Fruit fly (Drosophila melanogaster): ENCODE measurements around the gene CG15812.

CG15812 gene

DNA sequence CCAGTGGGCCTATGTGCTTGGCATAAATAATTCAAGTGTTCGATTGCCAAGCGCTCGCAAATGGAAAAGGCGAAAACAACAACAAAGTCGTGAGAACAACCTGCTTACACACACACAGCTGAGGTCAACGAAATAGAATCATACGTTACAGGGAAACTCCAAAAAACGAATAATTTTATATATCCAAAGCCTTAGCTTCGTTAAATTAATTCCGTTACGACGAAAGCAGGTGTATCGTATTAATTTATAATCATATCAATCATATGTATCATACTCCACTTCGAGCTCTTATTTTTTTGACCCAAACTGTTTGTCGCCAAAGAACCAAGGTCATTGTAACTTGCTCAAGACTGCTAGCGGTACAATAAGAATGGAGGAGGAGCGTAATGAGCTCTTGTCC lies 19.7 kb downstream of the CG15812 start (continued):
- TF ChIP-seq CG7987 (GFP tag; optimal IDR thresholded peaks at IDR 0.05), result peak; percentile 78
- TF ChIP-seq ase (GFP tag; IDR thresholded peaks at IDR 0.05), result peak; percentile 82
- peak; percentile 74 for TF ChIP-seq CG4360 (GFP tag; IDR thresholded peaks at IDR 0.05)
- peak; percentile 82 for TF ChIP-seq Taf1 (GFP tag; IDR thresholded peaks at IDR 0.05)
- TF ChIP-seq CG9817 (tag; optimal IDR thresholded peaks at IDR 0.05), result peak; percentile 76
- TF ChIP-seq CG18262 (tag; optimal IDR thresholded peaks at IDR 0.05), result peak; percentile 89
- TF ChIP-seq scrt (GFP tag; optimal IDR thresholded peaks at IDR 0.05), result no peak
- TF ChIP-seq CG12155 (GFP tag; optimal IDR thresholded peaks at IDR 0.05), result peak; percentile 76
- TF ChIP-seq ac (GFP tag; optimal IDR thresholded peaks at IDR 0.05), result peak; percentile 26
- TF ChIP-seq fu2 (GFP tag; optimal IDR thresholded peaks at IDR 0.05), result peak; percentile 43
- peak; percentile 77 for TF ChIP-seq CG1602 (GFP tag; optimal IDR thresholded peaks at IDR 0.05)
- peak; percentile 91 for TF ChIP-seq CG15269 (tag; optimal IDR thresholded peaks at IDR 0.05)

- TF ChIP-seq ewg (GFP tag; optimal IDR thresholded peaks at IDR 0.05), result no peak
- no peak for TF ChIP-seq CG7271 (tag; optimal IDR thresholded peaks at IDR 0.05)
- no peak for TF ChIP-seq amos (GFP tag; IDR thresholded peaks at IDR 0.05; ENCODE audit: partially characterized antibody)
- TF ChIP-seq CG15601 (tag; optimal IDR thresholded peaks at IDR 0.05), result no peak
- no peak for TF ChIP-seq Oaz (GFP tag; IDR thresholded peaks at IDR 0.05)
- no peak for TF ChIP-seq slbo (GFP tag; IDR thresholded peaks at IDR 0.05)
- no peak for TF ChIP-seq oc (tag; optimal IDR thresholded peaks at IDR 0.05)
- TF ChIP-seq tgo (GFP tag; IDR thresholded peaks at IDR 0.05), result no peak
- TF ChIP-seq CG14441 (GFP tag; IDR thresholded peaks at IDR 0.05), result no peak
- TF ChIP-seq toy (GFP tag; IDR thresholded peaks at IDR 0.05), result no peak
- TF ChIP-seq CG18619 (GFP tag; optimal IDR thresholded peaks at IDR 0.05), result no peak
- TF ChIP-seq ase (GFP tag; IDR thresholded peaks at IDR 0.05), result no peak
- TF ChIP-seq CG10321 (GFP tag; IDR thresholded peaks at IDR 0.05), result no peak
- no peak for TF ChIP-seq ftz-f1 (GFP tag; optimal IDR thresholded peaks at IDR 0.05)
- TF ChIP-seq CG8944 (GFP tag; optimal IDR thresholded peaks at IDR 0.05), result no peak
- TF ChIP-seq mld (GFP tag; IDR thresholded peaks at IDR 0.05; ENCODE audit: partially characterized antibody), result no peak
- TF ChIP-seq vvl (GFP tag; IDR thresholded peaks at IDR 0.05), result no peak
- TF ChIP-seq HLH3B (GFP tag; IDR thresholded peaks at IDR 0.05), result no peak
- TF ChIP-seq Ptx1 (GFP tag; IDR thresholded peaks at IDR 0.05), result no peak
- no peak for TF ChIP-seq CG17328 (GFP tag; IDR thresholded peaks at IDR 0.05)
Measured at dm6 chr3L:3184104-3184503, 24.3 kb downstream of the CG15812 start, which contains the start of gene CG42494. CG42494 (plus strand) TSS chr3L:3184404.

- TF ChIP-seq eyg (GFP tag; optimal IDR thresholded peaks at IDR 0.05) (no peak), repo (GFP tag; optimal IDR thresholded peaks at IDR 0.05) (no peak), Med (GFP tag) (no peak), Doc3 (GFP tag; IDR thresholded peaks at IDR 0.05; ENCODE audit: partially characterized antibody) (no peak), CG32532 (GFP tag; IDR thresholded peaks at IDR 0.05) (no peak), CG14710 (tag; optimal IDR thresholded peaks at IDR 0.05) (no peak), CG34422 (GFP tag; IDR thresholded peaks at IDR 0.05) (no peak), Xbp1 (GFP tag; optimal IDR thresholded peaks at IDR 0.05) (no peak), Dip3 (GFP tag; optimal IDR thresholded peaks at IDR 0.05) (no peak)
Measured at dm6 chr3L:3186364-3186763, 26.6 kb downstream of the CG15812 start, which contains the start of gene CG32284. CG32284 (plus strand) TSS chr3L:3186664.
